Fruit fly (Drosophila melanogaster) whole organism, embryonic: ENCODE data around the gene Sodh2.

Source experiments
- Asciz ChIP-seq: fragments of 200-800 bp; sonication (Bioruptor generic); optimal IDR thresholded peaks from 2 replicates; lab custom pipeline; 2017; ENCODE audit warnings: missing biosample characterization, mild to moderate bottlenecking, missing genetic modification characterization, missing genetic modification reagents
- Bgb ChIP-seq: fragments of 200-800 bp; sonication (Bioruptor generic); IDR thresholded peaks from 2 replicates; pipeline ENCODE4 v1.3.6; 2022; ENCODE audit warnings: missing biosample characterization, missing genetic modification characterization; ENCODE audit not compliant: partially characterized antibody
- BtbVII ChIP-seq: fragments of 200-800 bp; sonication (Bioruptor generic); optimal IDR thresholded peaks from 3 replicates; lab custom pipeline; 2017; ENCODE audit warnings: missing biosample characterization, mild to moderate bottlenecking, missing genetic modification characterization
- CG10274 ChIP-seq: fragments of 200-800 bp; sonication (Bioruptor generic); optimal IDR thresholded peaks from 3 replicates; lab custom pipeline; 2017; ENCODE audit warnings: missing biosample characterization, mild to moderate bottlenecking, missing genetic modification characterization
- CG10366 ChIP-seq: fragments of 200-800 bp; sonication (Bioruptor generic); IDR thresholded peaks from 2 replicates; pipeline ENCODE4 v1.3.6; 2022; ENCODE audit warnings: missing biosample characterization, missing genetic modification characterization
- CG12071 ChIP-seq: fragments of 200-800 bp; sonication (Bioruptor generic); optimal IDR thresholded peaks from 3 replicates; lab custom pipeline; 2018; ENCODE audit warnings: missing biosample characterization, mild to moderate bottlenecking, missing genetic modification characterization
- CG14965 ChIP-seq: fragments of 200-800 bp; sonication (Bioruptor generic); optimal IDR thresholded peaks from 2 replicates; lab custom pipeline; 2016; ENCODE audit warnings: missing biosample characterization, missing genetic modification characterization, borderline replicate concordance
- CG1602 ChIP-seq: fragments of 200-800 bp; sonication (Bioruptor generic); optimal IDR thresholded peaks from 3 replicates; lab custom pipeline; 2016; ENCODE audit warnings: missing biosample characterization, missing genetic modification characterization
- CG1647 ChIP-seq: fragments of 200-800 bp; sonication (Bioruptor generic); optimal IDR thresholded peaks from 3 replicates; lab custom pipeline; 2016; ENCODE audit warnings: missing biosample characterization, missing genetic modification characterization
- CG16813 ChIP-seq: fragments of 200-800 bp; sonication (Bioruptor generic); IDR thresholded peaks from 3 replicates; pipeline ENCODE4 v1.3.6; 2022; ENCODE audit warnings: missing biosample characterization, missing genetic modification characterization; ENCODE audit not compliant: partially characterized antibody
- CG2129 ChIP-seq: fragments of 200-800 bp; sonication (Bioruptor generic); IDR thresholded peaks from 2 replicates; pipeline ENCODE4 v1.3.6; 2022; ENCODE audit warnings: missing biosample characterization, missing genetic modification characterization; ENCODE audit not compliant: partially characterized antibody
- CG34224 ChIP-seq: fragments of 200-800 bp; sonication (Bioruptor generic); IDR thresholded peaks from 3 replicates; pipeline ENCODE4 v1.3.6; 2022; ENCODE audit warnings: missing biosample characterization, missing genetic modification characterization; ENCODE audit not compliant: partially characterized antibody
- CG4360 ChIP-seq: fragments of 200-800 bp; sonication (Bioruptor generic); IDR thresholded peaks from 2 replicates; pipeline ENCODE4 v1.3.6; 2022; ENCODE audit warnings: missing biosample characterization, missing genetic modification characterization
- CG6791 ChIP-seq: fragments of 200-800 bp; sonication (Bioruptor generic); IDR thresholded peaks from 3 replicates; pipeline ENCODE4 v1.3.6; 2022; ENCODE audit warnings: missing biosample characterization, missing genetic modification characterization; ENCODE audit not compliant: partially characterized antibody
- CG6854 ChIP-seq: fragments of 200-800 bp; sonication (Bioruptor generic); optimal IDR thresholded peaks from 3 replicates; lab custom pipeline; 2017; ENCODE audit warnings: missing biosample characterization, mild to moderate bottlenecking, missing genetic modification characterization
- CG7928 ChIP-seq: fragments of 200-800 bp; sonication (Bioruptor generic); optimal IDR thresholded peaks from 2 replicates; lab custom pipeline; 2017; ENCODE audit warnings: missing biosample characterization, mild to moderate bottlenecking, missing genetic modification characterization
- CG9932 ChIP-seq: fragments of 200-800 bp; sonication (Bioruptor generic); IDR thresholded peaks from 2 replicates; pipeline ENCODE4 v1.3.6; 2022; ENCODE audit warnings: missing biosample characterization, missing genetic modification characterization
- CHES-1-like ChIP-seq: fragments of 200-800 bp; sonication (Bioruptor generic); optimal IDR thresholded peaks from 2 replicates; lab custom pipeline; 2016; ENCODE audit warnings: missing biosample characterization, missing genetic modification characterization
- CrebB ChIP-seq: fragments of 200-800 bp; sonication (Bioruptor generic); optimal IDR thresholded peaks from 3 replicates; lab custom pipeline; 2018; ENCODE audit warnings: missing biosample characterization, mild to moderate bottlenecking, missing genetic modification characterization
- D19B ChIP-seq: fragments of 200-800 bp; sonication (Bioruptor generic); optimal IDR thresholded peaks from 2 replicates; lab custom pipeline; 2017; ENCODE audit warnings: missing biosample characterization, mild to moderate bottlenecking, missing genetic modification characterization
- Dbx ChIP-seq: fragments of 200-800 bp; sonication (Bioruptor generic); IDR thresholded peaks from 3 replicates; pipeline ENCODE4 v1.3.6; 2022; ENCODE audit warnings: missing biosample characterization, missing genetic modification characterization
- Doc3 ChIP-seq: fragments of 200-800 bp; sonication (Bioruptor generic); IDR thresholded peaks from 3 replicates; pipeline ENCODE4 v1.3.6; 2022; ENCODE audit warnings: missing biosample characterization, missing genetic modification characterization; ENCODE audit not compliant: partially characterized antibody
- Ets65A ChIP-seq: fragments of 200-800 bp; sonication (Bioruptor generic); peaks from one replicate; lab custom pipeline; 2016; ENCODE audit warnings: missing biosample characterization, missing genetic modification characterization
- Lhr ChIP-seq: fragments of 200-800 bp; sonication (Bioruptor generic); optimal IDR thresholded peaks from 3 replicates; lab custom pipeline; 2017; ENCODE audit warnings: mild to moderate bottlenecking, missing biosample characterization, missing genetic modification reagents, missing genetic modification characterization
- Med ChIP-seq: fragments of 200-800 bp; sonication (Bioruptor generic); peaks from one replicate; lab custom pipeline; 2016; ENCODE audit warnings: missing biosample characterization, missing genetic modification characterization, mild to moderate bottlenecking, inconsistent platforms, moderate library complexity
- Meics ChIP-seq: fragments of 200-800 bp; sonication (Bioruptor generic); optimal IDR thresholded peaks from 2 replicates; lab custom pipeline; 2017; ENCODE audit warnings: missing biosample characterization, mild to moderate bottlenecking, missing genetic modification characterization
- NC2α ChIP-seq: fragments of 200-800 bp; sonication (Bioruptor generic); optimal IDR thresholded peaks from 2 replicates; lab custom pipeline; 2016; ENCODE audit warnings: missing biosample characterization, missing genetic modification characterization
- Oli ChIP-seq: fragments of 200-800 bp; sonication (Bioruptor generic); optimal IDR thresholded peaks from 2 replicates; lab custom pipeline; 2018; ENCODE audit warnings: missing biosample characterization, mild to moderate bottlenecking, missing genetic modification characterization, moderate library complexity
- Sin3A ChIP-seq: fragments of >200 bp; optimal IDR thresholded peaks from 2 replicates; lab custom pipeline; 2018
- Xrp1 ChIP-seq: fragments of 200-800 bp; sonication (Bioruptor generic); IDR thresholded peaks from 2 replicates; pipeline ENCODE4 v1.3.6; 2022; ENCODE audit warnings: missing biosample characterization, missing genetic modification characterization
- aop ChIP-seq: fragments of 200-800 bp; sonication (Bioruptor generic); IDR thresholded peaks from 2 replicates; pipeline ENCODE4 v1.3.6; 2022; ENCODE audit warnings: missing biosample characterization, missing genetic modification characterization
- bsh ChIP-seq, 2 experiments: fragments of 200-800 bp; sonication (Bioruptor generic); optimal IDR thresholded peaks; 2 replicates each; lab custom pipeline; 2017 to 2018; ENCODE audit warnings: mild to moderate bottlenecking in 2 of 2, missing biosample characterization in 2 of 2, missing genetic modification characterization in 2 of 2, moderate library complexity in 1 of 2
- chinmo ChIP-seq: fragments of 200-800 bp; sonication (Bioruptor generic); IDR thresholded peaks from 4 replicates; pipeline ENCODE4 v1.3.6; 2022; ENCODE audit warnings: missing biosample characterization, missing genetic modification characterization; ENCODE audit not compliant: partially characterized antibody
- emc ChIP-seq: fragments of 200-800 bp; sonication (Bioruptor generic); optimal IDR thresholded peaks from 2 replicates; lab custom pipeline; 2016; ENCODE audit warnings: missing biosample characterization, missing genetic modification characterization
- eyg ChIP-seq: fragments of 200-800 bp; sonication (Bioruptor generic); optimal IDR thresholded peaks from 3 replicates; lab custom pipeline; 2016; ENCODE audit warnings: missing biosample characterization, missing genetic modification characterization
- fd96Cb ChIP-seq: fragments of 200-800 bp; sonication (Bioruptor generic); optimal IDR thresholded peaks from 2 replicates; lab custom pipeline; 2018; ENCODE audit warnings: missing biosample characterization, mild to moderate bottlenecking, missing genetic modification characterization, moderate library complexity
- hbn ChIP-seq: fragments of 200-800 bp; sonication (Bioruptor generic); IDR thresholded peaks from 2 replicates; pipeline ENCODE4 v1.3.6; 2022; ENCODE audit warnings: missing biosample characterization, missing genetic modification characterization; ENCODE audit not compliant: partially characterized antibody
- inv ChIP-seq: fragments of 200-800 bp; sonication (Bioruptor generic); IDR thresholded peaks from 2 replicates; pipeline ENCODE4 v1.3.6; 2022; ENCODE audit warnings: missing biosample characterization, missing genetic modification characterization; ENCODE audit not compliant: partially characterized antibody
- kni ChIP-seq: fragments of 200-800 bp; sonication (Bioruptor generic); optimal IDR thresholded peaks from 3 replicates; lab custom pipeline; 2017; ENCODE audit warnings: mild to moderate bottlenecking, missing biosample characterization, missing genetic modification reagents, missing genetic modification characterization
- pnt ChIP-seq: fragments of 200-800 bp; sonication (Bioruptor generic); optimal IDR thresholded peaks from 3 replicates; lab custom pipeline; 2016; ENCODE audit warnings: missing biosample characterization, missing genetic modification characterization
- shn ChIP-seq: fragments of 200-800 bp; sonication (Bioruptor generic); optimal IDR thresholded peaks from 3 replicates; lab custom pipeline; 2016; ENCODE audit warnings: missing biosample characterization, missing genetic modification characterization
- slp2 ChIP-seq: fragments of 200-800 bp; sonication (Bioruptor generic); optimal IDR thresholded peaks from 2 replicates; lab custom pipeline; 2016; ENCODE audit warnings: missing biosample characterization, missing genetic modification characterization
- sna ChIP-seq: fragments of 200-800 bp; sonication (Bioruptor generic); IDR thresholded peaks from 2 replicates; pipeline ENCODE4 v1.3.6; 2022; ENCODE audit warnings: missing biosample characterization, missing genetic modification characterization; ENCODE audit not compliant: partially characterized antibody
- stc ChIP-seq: fragments of 200-800 bp; sonication (Bioruptor generic); IDR thresholded peaks from 2 replicates; pipeline ENCODE4 v1.3.6; 2022; ENCODE audit warnings: missing biosample characterization, missing genetic modification characterization
- wdn ChIP-seq: fragments of 200-800 bp; sonication (Bioruptor generic); IDR thresholded peaks from 2 replicates; pipeline ENCODE4 v1.3.6; 2022; ENCODE audit warnings: missing biosample characterization, missing genetic modification characterization
- yki ChIP-seq: fragments of >200 bp; optimal IDR thresholded peaks from 3 replicates; lab custom pipeline; 2018
- z ChIP-seq: fragments of 200-800 bp; sonication (Bioruptor generic); IDR thresholded peaks from 3 replicates; pipeline ENCODE4 v1.3.6; 2022; ENCODE audit warnings: missing biosample characterization, missing genetic modification characterization
- zen2 ChIP-seq: fragments of 200-800 bp; sonication (Bioruptor generic); IDR thresholded peaks from 3 replicates; pipeline ENCODE4 v1.3.6; 2022; ENCODE audit warnings: missing biosample characterization, missing genetic modification characterization; ENCODE audit not compliant: partially characterized antibody

The Sodh2 gene

dm6 chr3R:10826796-10827524, 49.2 kb upstream of the Sodh2 start, which contains the start of gene Cad86C (continued):
- peak; percentile 46 for TF ChIP-seq CG34224
- TF ChIP-seq yki (lab: Kevin White, UChicago), result peak; percentile 97
- peak; percentile 47; the same call in 1 of the 3 replicates for TF ChIP-seq CG16813 (GFP tag; lab: Robert Waterston, UW)
- no peak for TF ChIP-seq fd96Cb (tag; lab: Kevin White, UChicago)
- TF ChIP-seq CG2129 (GFP tag; lab: Robert Waterston, UW), result no peak
- TF ChIP-seq CG1647 (GFP tag; lab: Kevin White, UChicago), result no peak
- TF ChIP-seq wdn, result no peak
- peak in 1 of 2 experiments; percentile 43 for TF ChIP-seq bsh (GFP tag; optimal IDR thresholded peaks at IDR 0.05; lab: Kevin White, UChicago)
- peak; percentile 51 for TF ChIP-seq D19B (GFP tag; lab: Kevin White, UChicago)
- TF ChIP-seq inv (GFP tag; lab: Robert Waterston, UW), result peak; percentile 29; the same call in 1 of the 2 replicates
- peak; percentile 63 for TF ChIP-seq kni
- TF ChIP-seq Meics (GFP tag; lab: Kevin White, UChicago), result no peak
- no peak for TF ChIP-seq CrebB (tag; lab: Kevin White, UChicago)
- no peak for TF ChIP-seq Oli
- no peak for TF ChIP-seq Lhr (GFP tag; lab: Kevin White, UChicago)
- TF ChIP-seq Doc3 (GFP tag; lab: Robert Waterston, UW), result 0 out of 3 replicates have a peak, but pooled peaks have one; percentile 61
- TF ChIP-seq CHES-1-like (GFP tag; lab: Kevin White, UChicago), result no peak
- TF ChIP-seq z (GFP tag; lab: Robert Waterston, UW), result peak; percentile 86
- peak; percentile 52 for TF ChIP-seq hbn
- TF ChIP-seq BtbVII (GFP tag; lab: Kevin White, UChicago), result peak; percentile 13
- TF ChIP-seq CG7928, result no peak
- no peak for TF ChIP-seq CG14965
- TF ChIP-seq CG9932 (GFP tag; lab: Robert Waterston, UW), result 0 out of 2 replicates have a peak, but pooled peaks have one; percentile 42
- TF ChIP-seq aop, result no peak
- TF ChIP-seq emc (GFP tag; lab: Kevin White, UChicago), result no peak
- no peak for TF ChIP-seq CG10366 (GFP tag; lab: Robert Waterston, UW)
- peak; percentile 13 for TF ChIP-seq Ets65A (GFP tag; lab: Kevin White, UChicago)
- peak; percentile 69 for TF ChIP-seq Bgb (GFP tag; lab: Robert Waterston, UW)
- TF ChIP-seq shn (GFP tag; lab: Kevin White, UChicago), result no peak
- TF ChIP-seq CG6854 (GFP tag; lab: Kevin White, UChicago), result peak; percentile 5
- no peak for TF ChIP-seq NC2α (GFP tag; lab: Kevin White, UChicago)
- peak; percentile 67 for TF ChIP-seq sna (GFP tag; lab: Robert Waterston, UW)
- peak; percentile 63; the same call in 2 of the 3 replicates for TF ChIP-seq CG6791 (GFP tag; lab: Robert Waterston, UW)
- TF ChIP-seq Sin3A (lab: Kevin White, UChicago), result no peak
- peak; percentile 20; the same call in 1 of the 2 replicates for TF ChIP-seq stc (GFP tag; lab: Robert Waterston, UW)
- peak; percentile 43 for TF ChIP-seq Med
- TF ChIP-seq chinmo (GFP tag; lab: Robert Waterston, UW), result no peak
- TF ChIP-seq CG12071 (GFP tag; lab: Kevin White, UChicago), result peak; percentile 30
- TF ChIP-seq slp2 (GFP tag; lab: Kevin White, UChicago), result no peak
- peak; percentile 6; the same call in 1 of the 2 replicates for TF ChIP-seq Xrp1 (GFP tag; lab: Robert Waterston, UW)
- peak; percentile 93 for TF ChIP-seq CG4360 (GFP tag; lab: Robert Waterston, UW)
- no peak for TF ChIP-seq pnt
- 0 out of 3 replicates have a peak, but pooled peaks have one; percentile 21 for TF ChIP-seq Dbx (GFP tag; lab: Robert Waterston, UW)
- no peak for TF ChIP-seq CG1602 (GFP tag; lab: Kevin White, UChicago)
- TF ChIP-seq Asciz, result peak; percentile 11
- peak; percentile 71; the same call in 2 of the 3 replicates for TF ChIP-seq zen2 (GFP tag; lab: Robert Waterston, UW)
- peak; percentile 0 for TF ChIP-seq eyg
- TF ChIP-seq CG10274 (GFP tag; lab: Kevin White, UChicago), result no peak
